Fruit fly (Drosophila melanogaster) whole organism, prepupa: Measurements from ENCODE around the gene msl-3.

Source experiments
- CG10631 ChIP-seq: fragments of 200-800 bp; sonication (Bioruptor generic); optimal IDR thresholded peaks from 2 replicates; lab custom pipeline; 2016; ENCODE audit warnings: missing biosample characterization, missing genetic modification characterization
- CG10669 ChIP-seq: fragments of 200-800 bp; sonication (Bioruptor generic); optimal IDR thresholded peaks from 3 replicates; lab custom pipeline; 2018; ENCODE audit warnings: missing biosample characterization, mild to moderate bottlenecking, missing genetic modification characterization, moderate library complexity
- CG11762 ChIP-seq: fragments of 200-800 bp; sonication (Bioruptor generic); optimal IDR thresholded peaks from 3 replicates; lab custom pipeline; 2016; ENCODE audit warnings: missing biosample characterization, missing genetic modification characterization; ENCODE audit not compliant: insufficient read depth
- CG15336 ChIP-seq: fragments of 200-800 bp; sonication (Bioruptor generic); IDR thresholded peaks from 2 replicates; pipeline ENCODE4 v1.3.6; 2022; ENCODE audit warnings: missing biosample characterization, missing genetic modification characterization
- CG3032 ChIP-seq: fragments of 200-800 bp; optimal IDR thresholded peaks from 2 replicates; lab custom pipeline; 2019; ENCODE audit warnings: missing biosample characterization, mild to moderate bottlenecking, missing genetic modification characterization, moderate library complexity
- CG31627 ChIP-seq: fragments of 200-800 bp; sonication (Bioruptor generic); optimal IDR thresholded peaks from 3 replicates; lab custom pipeline; 2016; ENCODE audit warnings: missing biosample characterization, missing genetic modification characterization
- CG3919 ChIP-seq: fragments of 200-800 bp; sonication (Bioruptor generic); optimal IDR thresholded peaks from 3 replicates; lab custom pipeline; 2016; ENCODE audit warnings: missing biosample characterization, missing genetic modification characterization
- CG4318 ChIP-seq: fragments of 200-800 bp; sonication (Bioruptor generic); optimal IDR thresholded peaks from 3 replicates; lab custom pipeline; 2017; ENCODE audit warnings: missing biosample characterization, mild to moderate bottlenecking, missing genetic modification characterization
- CG6163 ChIP-seq: fragments of 200-800 bp; sonication (Bioruptor generic); IDR thresholded peaks from 3 replicates; pipeline ENCODE4 v1.3.6; 2022; ENCODE audit warnings: missing biosample characterization, missing genetic modification characterization
- CG6276 ChIP-seq: fragments of 200-800 bp; sonication (Bioruptor generic); optimal IDR thresholded peaks from 2 replicates; lab custom pipeline; 2017; ENCODE audit warnings: missing biosample characterization, mild to moderate bottlenecking, missing genetic modification characterization
- CG6808 ChIP-seq: fragments of 200-800 bp; sonication (Bioruptor generic); optimal IDR thresholded peaks from 3 replicates; lab custom pipeline; 2017; ENCODE audit warnings: missing biosample characterization, missing genetic modification characterization, mild to moderate bottlenecking, moderate library complexity, missing genetic modification reagents
- CG8119 ChIP-seq: fragments of 200-800 bp; sonication (Bioruptor generic); IDR thresholded peaks from 3 replicates; pipeline ENCODE4 v1.3.6; 2022; ENCODE audit warnings: missing biosample characterization, missing genetic modification characterization
- CG8632 ChIP-seq: fragments of 200-800 bp; sonication (Bioruptor generic); optimal IDR thresholded peaks from 3 replicates; lab custom pipeline; 2016; ENCODE audit warnings: missing biosample characterization, missing genetic modification characterization
- CG9139 ChIP-seq: fragments of 200-800 bp; sonication (Bioruptor generic); optimal IDR thresholded peaks from 3 replicates; lab custom pipeline; 2017; ENCODE audit warnings: missing biosample characterization, mild to moderate bottlenecking, missing genetic modification characterization
- Eip75B ChIP-seq: fragments of 200-800 bp; sonication (Bioruptor generic); optimal IDR thresholded peaks from 3 replicates; lab custom pipeline; 2016; ENCODE audit warnings: missing biosample characterization, missing genetic modification characterization
- Eip78C ChIP-seq: fragments of 200-800 bp; sonication (Bioruptor generic); peaks from one replicate; lab custom pipeline; 2016; ENCODE audit warnings: missing biosample characterization, missing genetic modification characterization
- Ets96B ChIP-seq: fragments of 200-800 bp; optimal IDR thresholded peaks from 2 replicates; lab custom pipeline; 2019; ENCODE audit warnings: missing biosample characterization, mild to moderate bottlenecking, missing genetic modification characterization, moderate library complexity
- Gug ChIP-seq: fragments of 200-800 bp; sonication (Bioruptor generic); IDR thresholded peaks from 2 replicates; pipeline ENCODE4 v1.3.6; 2022; ENCODE audit warnings: missing biosample characterization, missing genetic modification characterization
- Hr39 ChIP-seq: fragments of 200-800 bp; sonication (Bioruptor generic); optimal IDR thresholded peaks from 2 replicates; lab custom pipeline; 2016; ENCODE audit warnings: missing biosample characterization, missing genetic modification characterization
- Lpt ChIP-seq: fragments of 200-800 bp; sonication (Bioruptor generic); optimal IDR thresholded peaks from 3 replicates; lab custom pipeline; 2016; ENCODE audit warnings: missing biosample characterization, missing genetic modification characterization
- OdsH ChIP-seq: fragments of 200-800 bp; sonication (Bioruptor generic); optimal IDR thresholded peaks from 3 replicates; lab custom pipeline; 2016; ENCODE audit warnings: missing biosample characterization, missing genetic modification characterization
- Smox ChIP-seq: fragments of 200-800 bp; sonication (Bioruptor generic); optimal IDR thresholded peaks from 3 replicates; lab custom pipeline; 2016; ENCODE audit warnings: missing biosample characterization, missing genetic modification characterization
- Sox102F ChIP-seq: fragments of 200-800 bp; sonication (Bioruptor generic); optimal IDR thresholded peaks from 2 replicates; lab custom pipeline; 2016; ENCODE audit warnings: missing biosample characterization, mild to moderate bottlenecking, missing genetic modification characterization
- Sox14 ChIP-seq: fragments of 200-800 bp; sonication (Bioruptor generic); optimal IDR thresholded peaks from 3 replicates; lab custom pipeline; 2016; ENCODE audit warnings: missing biosample characterization, missing genetic modification characterization
- Sox15 ChIP-seq: fragments of 200-800 bp; sonication (Bioruptor generic); optimal IDR thresholded peaks from 3 replicates; lab custom pipeline; 2016; ENCODE audit warnings: missing biosample characterization, missing genetic modification characterization
- cyc ChIP-seq: fragments of 200-800 bp; sonication (Bioruptor generic); optimal IDR thresholded peaks from 3 replicates; lab custom pipeline; 2016; ENCODE audit warnings: missing biosample characterization, missing genetic modification characterization
- eg ChIP-seq: fragments of 200-800 bp; sonication (Bioruptor generic); IDR thresholded peaks from 3 replicates; pipeline ENCODE4 v1.3.6; 2022; ENCODE audit warnings: missing biosample characterization, missing genetic modification characterization
- fkh ChIP-seq: fragments of 200-800 bp; sonication (Bioruptor generic); optimal IDR thresholded peaks from 3 replicates; lab custom pipeline; 2017; ENCODE audit warnings: missing biosample characterization, mild to moderate bottlenecking, missing genetic modification characterization, moderate library complexity
- net ChIP-seq: fragments of 200-800 bp; sonication (Bioruptor generic); optimal IDR thresholded peaks from 3 replicates; lab custom pipeline; 2016; ENCODE audit warnings: missing biosample characterization, missing genetic modification characterization
- spab ChIP-seq: fragments of 200-800 bp; sonication (Bioruptor generic); optimal IDR thresholded peaks from 2 replicates; lab custom pipeline; 2017; ENCODE audit warnings: missing biosample characterization, mild to moderate bottlenecking, missing genetic modification characterization, missing genetic modification reagents
- ss ChIP-seq, 2 experiments: fragments of 200-800 bp; sonication (Bioruptor generic); optimal IDR thresholded peaks; 2 replicates in 1 of 2; 3 replicates in 1 of 2; lab custom pipeline; 2017 to 2018; ENCODE audit warnings: mild to moderate bottlenecking in 2 of 2, missing biosample characterization in 2 of 2, missing genetic modification characterization in 2 of 2, moderate library complexity in 1 of 2
- svp ChIP-seq: fragments of 200-800 bp; sonication (Bioruptor generic); peaks from one replicate; lab custom pipeline; 2016; ENCODE audit warnings: missing biosample characterization, missing genetic modification characterization

The msl-3 gene

dm6 chr3L:7087347-7087746, 38.0 kb downstream of the msl-3 start (continued):
- TF ChIP-seq OdsH (GFP tag; lab: Kevin White, UChicago) (peak; percentile 1), Eip75B (GFP tag; lab: Kevin White, UChicago) (peak; percentile 43), CG6808 (peak; percentile 53), Sox102F (GFP tag; lab: Kevin White, UChicago) (no peak)
- TF ChIP-seq, all 60 proteins: peak for 18

DNA sequence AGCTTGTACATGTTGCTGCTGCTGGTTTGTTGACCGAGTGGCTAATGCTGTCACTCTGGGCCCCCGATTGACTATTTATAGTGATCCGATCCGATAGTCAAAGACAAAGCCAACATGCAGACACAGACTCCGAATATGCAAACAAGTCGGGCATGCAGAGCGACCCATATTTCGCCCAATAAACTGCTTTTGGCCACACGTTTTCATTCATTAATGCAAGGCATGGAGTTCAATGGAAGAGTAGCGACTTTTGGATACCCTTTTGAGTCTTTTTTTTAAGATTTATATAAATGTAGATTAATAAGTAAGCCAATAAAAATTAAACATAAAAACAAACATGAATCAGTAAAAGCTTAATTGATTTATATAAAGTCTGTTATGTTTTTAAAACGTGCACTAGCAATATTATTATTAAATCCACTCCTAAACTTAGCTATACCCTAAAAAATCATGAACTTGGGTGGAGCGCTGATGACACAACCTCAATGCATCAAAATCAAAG, 38.7 kb downstream of the msl-3 start, which contains the start of gene Cpr65Ea:
Cpr65Ea (minus strand) TSS at position 51 of the 502 bp plus-strand sequence.
- TF ChIP-seq Lpt (GFP tag; lab: Kevin White, UChicago) (no peak), CG6808 (no peak), CG3032 (tag; lab: Kevin White, UChicago) (no peak), Eip78C (GFP tag; lab: Kevin White, UChicago) (peak; percentile 10)

- TF ChIP-seq net = no peak
- no peak for TF ChIP-seq CG8632 (GFP tag; lab: Kevin White, UChicago)
- TF ChIP-seq cyc (GFP tag; lab: Kevin White, UChicago) = no peak
- no peak for TF ChIP-seq CG10631
- TF ChIP-seq CG3919 = no peak
- no peak for TF ChIP-seq ss (GFP tag; optimal IDR thresholded peaks at IDR 0.05; lab: Kevin White, UChicago)
- no peak for TF ChIP-seq CG6808
- TF ChIP-seq CG10669 (GFP tag; lab: Kevin White, UChicago) = no peak
- no peak for TF ChIP-seq CG15336 (GFP tag; lab: Robert Waterston, UW)
- TF ChIP-seq Eip78C (GFP tag; lab: Kevin White, UChicago) = no peak
- no peak for TF ChIP-seq svp (GFP tag; lab: Kevin White, UChicago)
- TF ChIP-seq CG31627 (GFP tag; lab: Kevin White, UChicago) = no peak
- TF ChIP-seq CG11762 (GFP tag; lab: Kevin White, UChicago) = no peak
- TF ChIP-seq CG9139 = no peak
Observed at dm6 chr3L:7086093-7086492, 39.2 kb downstream of the msl-3 start.

- TF ChIP-seq Eip75B (GFP tag; lab: Kevin White, UChicago) (no peak), cyc (GFP tag; lab: Kevin White, UChicago) (no peak), Smox (GFP tag; lab: Kevin White, UChicago) (no peak), Lpt (GFP tag; lab: Kevin White, UChicago) (no peak), ss (GFP tag; optimal IDR thresholded peaks at IDR 0.05; lab: Kevin White, UChicago) (no peak), CG8119 (no peak), CG6163 (GFP tag; lab: Robert Waterston, UW) (no peak), spab (GFP tag; lab: Kevin White, UChicago) (no peak), Hr39 (GFP tag; lab: Kevin White, UChicago) (no peak), OdsH (GFP tag; lab: Kevin White, UChicago) (no peak), CG6276 (no peak), CG11762 (GFP tag; lab: Kevin White, UChicago) (no peak)
Observed at dm6 chr3L:7082168-7082567, 43.2 kb downstream of the msl-3 start.

DNA sequence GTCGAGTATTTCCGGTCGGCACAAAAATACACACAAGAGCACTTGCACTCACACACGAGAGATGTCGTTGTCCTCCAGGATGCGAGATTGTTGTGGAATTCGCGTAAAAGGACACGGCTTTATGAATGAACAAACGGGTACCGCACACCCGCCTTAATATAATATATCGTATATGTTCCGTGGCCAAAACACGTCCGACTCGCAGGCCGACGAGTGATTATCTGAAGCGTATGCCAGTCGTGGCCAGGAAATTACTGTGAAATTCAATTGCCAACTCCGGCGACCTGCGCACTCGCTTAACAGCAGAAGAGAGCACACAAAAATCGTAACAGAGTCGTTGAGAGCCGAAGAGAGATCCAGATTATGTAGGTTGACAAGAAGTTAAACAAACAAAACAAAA, 48.1 kb downstream of the msl-3 start, which contains the start of gene CG8641:
CG8641 (minus strand) TSS at position 205 of the 400 bp plus-strand sequence.
- no peak for TF ChIP-seq CG6276
- no peak for TF ChIP-seq Ets96B
- no peak for TF ChIP-seq CG10631
- TF ChIP-seq eg = no peak
- no peak for TF ChIP-seq Sox15
- no peak for TF ChIP-seq net
- TF ChIP-seq CG4318 = no peak
- TF ChIP-seq Gug = no peak
- no peak for TF ChIP-seq fkh (GFP tag; lab: Kevin White, UChicago)
- no peak for TF ChIP-seq CG10669 (GFP tag; lab: Kevin White, UChicago)
- no peak for TF ChIP-seq Sox14 (GFP tag; lab: Kevin White, UChicago)
- no peak for TF ChIP-seq Eip78C (GFP tag; lab: Kevin White, UChicago)
